2 worm cellular contexts compared by ENCODE assay signal in the genomic region with DNA sequence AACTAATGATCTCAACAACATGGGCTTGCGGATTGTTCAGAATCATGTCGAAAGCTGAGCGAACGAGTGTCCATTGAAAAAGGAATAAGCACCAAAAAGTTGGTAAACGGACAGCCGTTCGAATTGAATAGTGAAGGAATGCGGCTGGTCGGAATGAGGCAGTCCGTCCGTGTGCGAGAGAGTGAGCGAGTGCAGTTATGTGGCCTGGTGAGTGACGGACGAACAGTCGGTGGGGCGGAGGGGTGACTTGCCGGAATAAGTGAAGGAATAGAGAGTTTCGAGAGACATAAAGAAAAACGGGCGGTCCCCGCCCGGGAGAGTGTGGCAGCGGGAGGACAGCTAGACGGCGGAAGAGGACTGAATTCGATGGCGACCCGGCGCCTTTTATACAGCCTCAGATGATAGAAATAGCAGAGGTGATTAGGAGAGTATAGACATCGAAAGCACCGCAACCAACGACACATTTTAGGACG.
A peak's percentile ranks its signal among the peaks of the same experiment; 100 is the strongest.
TF ChIP-seq lines count a peak whose summit lies in the region.

No protein-coding gene starts in this region.

TF ChIP-seq in whole organism, L1 larva, 84 proteins besides CTCF, POLR2A, EP300 and RAD21 (continued from another document):
- TF ChIP-seq ceh-8 (GFP tag; optimal IDR thresholded peaks at IDR 0.05; lab: Kevin White, UChicago) = peak; percentile 55
- peak; percentile 94 for TF ChIP-seq nhr-20 (tag; optimal IDR thresholded peaks at IDR 0.05; lab: Kevin White, UChicago)
- no peak for TF ChIP-seq pqm-1 (tag; optimal IDR thresholded peaks at IDR 0.05; lab: Kevin White, UChicago)
- TF ChIP-seq hpl-2 (GFP tag; optimal IDR thresholded peaks at IDR 0.05; lab: Kevin White, UChicago) = peak; percentile 40
- TF ChIP-seq hlh-17 (GFP tag; optimal IDR thresholded peaks at IDR 0.05; lab: Kevin White, UChicago; ENCODE audit: borderline replicate concordance) = no peak
- no peak for TF ChIP-seq egl-27 (tag; optimal IDR thresholded peaks at IDR 0.05; lab: Kevin White, UChicago)
- TF ChIP-seq aha-1 (tag; optimal IDR thresholded peaks at IDR 0.05; lab: Kevin White, UChicago) = no peak
- no peak for TF ChIP-seq ceh-90 (tag; optimal IDR thresholded peaks at IDR 0.05; lab: Kevin White, UChicago)
- peak in 2 of 3 experiments; percentile 18 to 40 for TF ChIP-seq dpl-1 (GFP tag; optimal IDR thresholded peaks at IDR 0.05; lab: Kevin White, UChicago)
- no peak for TF ChIP-seq pax-3 (tag; optimal IDR thresholded peaks at IDR 0.05; lab: Kevin White, UChicago)
- TF ChIP-seq mef-2 (tag; optimal IDR thresholded peaks at IDR 0.05; lab: Kevin White, UChicago) = no peak
- TF ChIP-seq unc-62 (GFP tag; optimal IDR thresholded peaks at IDR 0.05; lab: Kevin White, UChicago) = no peak
- no peak for TF ChIP-seq egl-13 (tag; optimal IDR thresholded peaks at IDR 0.05; lab: Kevin White, UChicago)
- no peak for TF ChIP-seq hlh-4 (tag; optimal IDR thresholded peaks at IDR 0.05; lab: Kevin White, UChicago)
- no peak for TF ChIP-seq ceh-63 (GFP tag; optimal IDR thresholded peaks at IDR 0.05; lab: Kevin White, UChicago)
- TF ChIP-seq ztf-4 (tag; optimal IDR thresholded peaks at IDR 0.05; lab: Kevin White, UChicago) = peak; percentile 56
- no peak for TF ChIP-seq dsc-1 (tag; optimal IDR thresholded peaks at IDR 0.05; lab: Kevin White, UChicago)
- no peak for TF ChIP-seq zag-1 (tag; optimal IDR thresholded peaks at IDR 0.05; lab: Kevin White, UChicago)
- peak; percentile 54; the same call in 1 of the 2 replicates for TF ChIP-seq ceh-88 (GFP tag; IDR thresholded peaks at IDR 0.05; lab: Robert Waterston, UW)
- peak; percentile 57 for TF ChIP-seq fos-1 (tag; optimal IDR thresholded peaks at IDR 0.05; lab: Kevin White, UChicago)
- TF ChIP-seq fkh-4 (tag; optimal IDR thresholded peaks at IDR 0.05; lab: Kevin White, UChicago; ENCODE audit: borderline replicate concordance) = no peak
- TF ChIP-seq C04F5.9 (tag; optimal IDR thresholded peaks at IDR 0.05; lab: Kevin White, UChicago) = peak; percentile 74
- peak; percentile 48; the same call in 1 of the 2 replicates for TF ChIP-seq unc-98 (GFP tag; IDR thresholded peaks at IDR 0.05; lab: Robert Waterston, UW)
- no peak for TF ChIP-seq nhr-77 (tag; optimal IDR thresholded peaks at IDR 0.05; lab: Kevin White, UChicago)
- peak; percentile 96 for TF ChIP-seq ama-1 (optimal IDR thresholded peaks at IDR 0.05; lab: Kevin White, UChicago)
- TF ChIP-seq ztf-11 (tag; optimal IDR thresholded peaks at IDR 0.05; lab: Kevin White, UChicago) = peak in 1 of 2 experiments; percentile 36

TF ChIP-seq in whole organism, young adult, 124 proteins besides CTCF, POLR2A, EP300 and RAD21 (continued from another document):
- TF ChIP-seq tbp1 (GFP tag; optimal IDR thresholded peaks at IDR 0.05; lab: Kevin White, UChicago) (peak; percentile 67), F10E7.11 (tag; optimal IDR thresholded peaks at IDR 0.05; lab: Kevin White, UChicago) (no peak), T26A5.8 (tag; optimal IDR thresholded peaks at IDR 0.05; lab: Kevin White, UChicago) (no peak), ekl-4 (GFP tag; IDR thresholded peaks at IDR 0.05; lab: Robert Waterston, UW) (peak; percentile 67), ztf-18 (tag; optimal IDR thresholded peaks at IDR 0.05; lab: Kevin White, UChicago) (peak; percentile 73), ceh-40 (GFP tag; IDR thresholded peaks at IDR 0.05; lab: Robert Waterston, UW) (no peak), ceh-91 (GFP tag; IDR thresholded peaks at IDR 0.05; lab: Robert Waterston, UW) (no peak), Y67H2A.10 (GFP tag; conservative IDR thresholded peaks at IDR 0.05; lab: Robert Waterston, UW) (no peak), F23B12.7 (tag; optimal IDR thresholded peaks at IDR 0.05; lab: Kevin White, UChicago; ENCODE audit: insufficient read depth) (no peak), F22D6.2 (tag; optimal IDR thresholded peaks at IDR 0.05; lab: Kevin White, UChicago) (peak; percentile 52), ztf-26 (tag; optimal IDR thresholded peaks at IDR 0.05; lab: Kevin White, UChicago) (peak; percentile 87), pbrm-1 (GFP tag; IDR thresholded peaks at IDR 0.05; lab: Robert Waterston, UW) (peak; percentile 36; the same call in 1 of the 2 replicates), dpff-1 (tag; optimal IDR thresholded peaks at IDR 0.05; lab: Kevin White, UChicago) (no peak), dpl-1 (GFP tag; optimal IDR thresholded peaks at IDR 0.05; lab: Kevin White, UChicago) (no peak), madf-10 (tag; optimal IDR thresholded peaks at IDR 0.05; lab: Kevin White, UChicago) (peak; percentile 70), nfya-2 (GFP tag; IDR thresholded peaks at IDR 0.05; lab: Robert Waterston, UW) (no peak), sdz-38 (tag; optimal IDR thresholded peaks at IDR 0.05; lab: Kevin White, UChicago) (no peak), K12H6.12 (tag; optimal IDR thresholded peaks at IDR 0.05; lab: Kevin White, UChicago) (peak; percentile 58), lin-35 (GFP tag; optimal IDR thresholded peaks at IDR 0.05; lab: Kevin White, UChicago) (no peak), F52B5.7 (tag; optimal IDR thresholded peaks at IDR 0.05; lab: Kevin White, UChicago) (peak; percentile 55), hsf-1 (GFP tag; IDR thresholded peaks at IDR 0.05; lab: Robert Waterston, UW) (0 out of 2 replicates have a peak, but pooled peaks have one; percentile 8), snpc-4 (GFP tag; optimal IDR thresholded peaks at IDR 0.05; lab: Kevin White, UChicago) (no peak), snpc-4 (tag; optimal IDR thresholded peaks at IDR 0.05; lab: Kevin White, UChicago) (peak in 3 of 4 experiments; percentile 27 to 45 (median 27)), ceh-100 (GFP tag; IDR thresholded peaks at IDR 0.05; lab: Robert Waterston, UW) (peak; percentile 54; the same call in 1 of the 2 replicates), snpc-3.4 (tag; optimal IDR thresholded peaks at IDR 0.05; lab: Kevin White, UChicago) (no peak), madf-3 (GFP tag; IDR thresholded peaks at IDR 0.05; lab: Robert Waterston, UW) (0 out of 2 replicates have a peak, but pooled peaks have one; percentile 28)
